Worm (Caenorhabditis elegans) whole organism, midembryonic: ENCODE measurements around the gene K01D12.9.

Experiments used
- T22C8.4 ChIP-seq: fragments of 200-800 bp; sonication (Bioruptor generic); IDR thresholded peaks from 2 replicates; pipeline ENCODE4 v1.3.6; 2022; ENCODE audit warnings: missing genetic modification characterization, missing compliant biosample characterization
- cog-1 ChIP-seq: sonication (generic microtip); optimal IDR thresholded peaks from 2 replicates; lab custom pipeline; 2016; ENCODE audit warnings: missing genetic modification characterization, missing compliant biosample characterization
- flt-1 ChIP-seq: fragments of 200-800 bp; sonication (Bioruptor generic); IDR thresholded peaks from 2 replicates; pipeline ENCODE4 v1.3.6; 2022; ENCODE audit warnings: missing genetic modification characterization, missing compliant biosample characterization
- klf-2 ChIP-seq: fragments of 200-800 bp; sonication (Bioruptor generic); conservative IDR thresholded peaks from 2 replicates; pipeline ENCODE4 v1.3.6; 2022; ENCODE audit warnings: missing genetic modification reagents, missing genetic modification characterization, missing compliant biosample characterization
- med-1 ChIP-seq: sonication (generic microtip); optimal IDR thresholded peaks from 2 replicates; lab custom pipeline; 2017; ENCODE audit warnings: missing genetic modification characterization, mild to moderate bottlenecking, missing compliant biosample characterization, antibody characterized with exemption, missing genetic modification reagents; ENCODE audit not compliant: insufficient read depth
- tab-1 ChIP-seq: fragments of 200-800 bp; sonication (Bioruptor generic); IDR thresholded peaks from 2 replicates; pipeline ENCODE4 v1.3.6; 2022; ENCODE audit warnings: missing genetic modification characterization, missing compliant biosample characterization

DNA sequence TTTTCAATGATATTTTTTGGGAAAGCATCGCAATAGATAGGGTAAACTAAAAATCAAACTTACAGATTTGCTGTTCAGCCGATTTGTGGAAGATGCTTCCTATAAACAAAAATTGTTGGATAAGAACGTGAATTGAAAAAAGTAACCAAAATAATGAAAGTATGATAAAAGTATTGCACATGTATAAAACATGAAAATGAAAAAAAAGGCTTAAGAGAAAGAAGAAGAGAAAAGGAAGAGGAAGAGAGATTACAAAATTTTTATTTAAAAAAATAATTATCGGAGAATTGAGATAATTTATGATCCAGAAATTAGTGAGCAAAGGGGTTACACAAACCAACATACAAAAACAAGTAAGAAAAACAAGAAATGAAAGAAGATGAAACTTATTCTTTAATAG is 37.0 kb upstream of the K01D12.9 start, which contains the start of gene pals-37:
- TF ChIP-seq flt-1 (GFP tag; lab: Robert Waterston, UW) = no peak
- TF ChIP-seq med-1 = no peak
- TF ChIP-seq klf-2 = no peak
- TF ChIP-seq tab-1 (GFP tag; lab: Robert Waterston, UW) = no peak
- TF ChIP-seq cog-1 (tag; lab: Kevin White, UChicago) = no peak
- no peak for TF ChIP-seq T22C8.4
